Worm (Caenorhabditis elegans) whole organism, early embryonic: Measurements from ENCODE around the gene M163.1.
A peak's percentile ranks its signal among the peaks of the same experiment; 100 is the strongest.

Source experiments
- B0310.2 ChIP-seq: sonication (generic microtip); optimal IDR thresholded peaks from 2 replicates; lab custom pipeline; 2016; ENCODE audit warnings: mild to moderate bottlenecking, missing genetic modification characterization, missing compliant biosample characterization
- F13C5.2 ChIP-seq: sonication (generic microtip); optimal IDR thresholded peaks from 2 replicates; lab custom pipeline; 2017; ENCODE audit warnings: mild to moderate bottlenecking, missing genetic modification characterization, inconsistent platforms, missing compliant biosample characterization
- aly-1 ChIP-seq: sonication (generic microtip); optimal IDR thresholded peaks from 2 replicates; lab custom pipeline; 2016; ENCODE audit warnings: missing genetic modification characterization, missing compliant biosample characterization
- ama-1 ChIP-seq: fragments of 150-350 bp; optimal IDR thresholded peaks from 2 replicates; lab custom pipeline; 2014
- ceh-13 ChIP-seq: fragments of 200-800 bp; sonication (Bioruptor generic); optimal IDR thresholded peaks from 2 replicates; lab custom pipeline; 2018; ENCODE audit warnings: mild to moderate bottlenecking, missing genetic modification characterization, missing compliant biosample characterization
- ceh-36 ChIP-seq: sonication (generic microtip); optimal IDR thresholded peaks from 2 replicates; lab custom pipeline; 2016; ENCODE audit warnings: missing genetic modification characterization, inconsistent platforms, missing compliant biosample characterization
- ets-7 ChIP-seq: sonication (generic microtip); optimal IDR thresholded peaks from 2 replicates; lab custom pipeline; 2016; ENCODE audit warnings: missing genotype, missing genetic modification characterization, missing compliant biosample characterization
- flt-1 ChIP-seq: fragments of 200-800 bp; sonication (Bioruptor generic); IDR thresholded peaks from 2 replicates; pipeline ENCODE4 v1.3.6; 2022; ENCODE audit warnings: missing genetic modification characterization, missing compliant biosample characterization
- hmbx-1 ChIP-seq: sonication (generic microtip); optimal IDR thresholded peaks from 2 replicates; lab custom pipeline; 2016; ENCODE audit warnings: mild to moderate bottlenecking, missing genetic modification characterization, missing compliant biosample characterization
- hmg-4 ChIP-seq: fragments of 200-800 bp; sonication (Bioruptor generic); optimal IDR thresholded peaks from 2 replicates; lab custom pipeline; 2018; ENCODE audit warnings: mild to moderate bottlenecking, missing genetic modification characterization, missing compliant biosample characterization
- hnd-1 ChIP-seq: sonication (generic microtip); optimal IDR thresholded peaks from 2 replicates; lab custom pipeline; 2016; ENCODE audit warnings: missing genetic modification characterization, missing compliant biosample characterization
- pes-1 ChIP-seq: fragments of 200-800 bp; sonication (Bioruptor generic); IDR thresholded peaks from 2 replicates; pipeline ENCODE4 v1.3.6; 2022; ENCODE audit warnings: missing genetic modification reagents, missing genetic modification characterization, missing compliant biosample characterization
- scrt-1 ChIP-seq: fragments of 200-800 bp; sonication (Bioruptor generic); IDR thresholded peaks from 2 replicates; pipeline ENCODE4 v1.3.6; 2022; ENCODE audit warnings: missing genetic modification characterization, missing compliant biosample characterization
- sea-1 ChIP-seq: fragments of 200-800 bp; sonication (Bioruptor generic); conservative IDR thresholded peaks from 2 replicates; pipeline ENCODE4 v1.3.6; 2022; ENCODE audit warnings: missing genetic modification characterization, missing compliant biosample characterization
- tbx-11 ChIP-seq: fragments of 200-800 bp; sonication (Bioruptor generic); IDR thresholded peaks from 2 replicates; pipeline ENCODE4 v1.3.6; 2022; ENCODE audit warnings: missing genetic modification characterization, missing compliant biosample characterization
- tbx-37 ChIP-seq: fragments of 200-800 bp; sonication (Bioruptor generic); conservative IDR thresholded peaks from 2 replicates; pipeline ENCODE4 v1.3.6; 2022; ENCODE audit warnings: missing genetic modification reagents, missing genetic modification characterization, missing compliant biosample characterization
- tra-4 ChIP-seq: sonication (generic microtip); optimal IDR thresholded peaks from 2 replicates; lab custom pipeline; 2017; ENCODE audit warnings: missing genetic modification characterization, missing compliant biosample characterization

The M163.1 gene

ce11 chrX:14507992-14508391 is 4.4 kb upstream of the M163.1 start:
- TF ChIP-seq tbx-37 (no peak), pes-1 (GFP tag; lab: Robert Waterston, UW) (no peak), hmg-4 (no peak), ceh-13 (GFP tag; lab: Kevin White, UChicago) (no peak), tbx-11 (no peak), F13C5.2 (no peak), scrt-1 (GFP tag; lab: Robert Waterston, UW) (no peak), hnd-1 (tag; lab: Kevin White, UChicago) (no peak), ets-7 (no peak), aly-1 (tag; lab: Kevin White, UChicago) (no peak), B0310.2 (tag; lab: Kevin White, UChicago) (no peak), sea-1 (GFP tag; lab: Robert Waterston, UW) (no peak), ceh-36 (no peak), hmbx-1 (tag; lab: Kevin White, UChicago) (no peak), flt-1 (no peak), tra-4 (tag; lab: Kevin White, UChicago) (no peak), ama-1 (lab: Kevin White, UChicago) (no peak)

ce11 chrX:14505578-14506353 is 2.1 kb upstream of the M163.1 start:
- no peak for TF ChIP-seq tbx-11
- 0 out of 2 replicates have a peak, but pooled peaks have one; percentile 40 for TF ChIP-seq sea-1 (GFP tag; lab: Robert Waterston, UW)
- TF ChIP-seq ets-7, result no peak
- TF ChIP-seq aly-1 (tag; lab: Kevin White, UChicago), result no peak
- TF ChIP-seq ceh-36, result no peak
- no peak for TF ChIP-seq ceh-13 (GFP tag; lab: Kevin White, UChicago)
- peak; percentile 82 for TF ChIP-seq hmg-4
- no peak for TF ChIP-seq pes-1 (GFP tag; lab: Robert Waterston, UW)
- no peak for TF ChIP-seq flt-1
- no peak for TF ChIP-seq hnd-1 (tag; lab: Kevin White, UChicago)
- TF ChIP-seq hmbx-1 (tag; lab: Kevin White, UChicago), result no peak
- no peak for TF ChIP-seq B0310.2 (tag; lab: Kevin White, UChicago)

ce11 chrX:14504551-14504902 is 903 bp upstream of the M163.1 start:
- TF ChIP-seq ceh-36 (no peak), pes-1 (GFP tag; lab: Robert Waterston, UW) (0 out of 2 replicates have a peak, but pooled peaks have one; percentile 0)

ce11 chrX:14503282-14503681 is 342 bp downstream of the M163.1 start:
- no peak for TF ChIP-seq tbx-11
- TF ChIP-seq hmbx-1 (tag; lab: Kevin White, UChicago), result no peak
- TF ChIP-seq ama-1 (lab: Kevin White, UChicago), result no peak
- TF ChIP-seq hmg-4, result no peak
- no peak for TF ChIP-seq ceh-13 (GFP tag; lab: Kevin White, UChicago)
- TF ChIP-seq B0310.2 (tag; lab: Kevin White, UChicago), result no peak
- no peak for TF ChIP-seq sea-1 (GFP tag; lab: Robert Waterston, UW)
- TF ChIP-seq tra-4 (tag; lab: Kevin White, UChicago), result no peak
- TF ChIP-seq hnd-1 (tag; lab: Kevin White, UChicago), result no peak
- no peak for TF ChIP-seq flt-1
- no peak for TF ChIP-seq F13C5.2
- no peak for TF ChIP-seq aly-1 (tag; lab: Kevin White, UChicago)
- TF ChIP-seq scrt-1 (GFP tag; lab: Robert Waterston, UW), result no peak
- no peak for TF ChIP-seq ets-7
- TF ChIP-seq tbx-37, result no peak
- no peak for TF ChIP-seq ceh-36
- TF ChIP-seq pes-1 (GFP tag; lab: Robert Waterston, UW), result no peak

- TF ChIP-seq tra-4 (tag; lab: Kevin White, UChicago) (no peak), aly-1 (tag; lab: Kevin White, UChicago) (no peak)
Observed at ce11 chrX:14502116-14502587, 1.5 kb downstream of the M163.1 start.

ce11 chrX:14500422-14501058 is 3.1 kb downstream of the M163.1 start:
- TF ChIP-seq flt-1 (no peak), B0310.2 (tag; lab: Kevin White, UChicago) (no peak), hmbx-1 (tag; lab: Kevin White, UChicago) (no peak), tbx-37 (no peak), aly-1 (tag; lab: Kevin White, UChicago) (no peak), ceh-36 (no peak), pes-1 (GFP tag; lab: Robert Waterston, UW) (no peak), ets-7 (no peak), F13C5.2 (no peak), sea-1 (GFP tag; lab: Robert Waterston, UW) (no peak), hnd-1 (tag; lab: Kevin White, UChicago) (no peak), tra-4 (tag; lab: Kevin White, UChicago) (no peak), tbx-11 (no peak), scrt-1 (GFP tag; lab: Robert Waterston, UW) (no peak)

ce11 chrX:14499830-14500409 is 3.7 kb downstream of the M163.1 start:
- TF ChIP-seq tra-4 (tag; lab: Kevin White, UChicago) (no peak), scrt-1 (GFP tag; lab: Robert Waterston, UW) (no peak)
